Worm (Caenorhabditis elegans) whole organism, young adult: ENCODE measurements around the gene B0034.1.

Source experiments
- F52B5.7 ChIP-seq: sonication (generic microtip); optimal IDR thresholded peaks from 2 replicates; lab custom pipeline; 2016; ENCODE audit warnings: mild to moderate bottlenecking, missing genetic modification characterization, missing compliant biosample characterization
- Y95B8A.8 ChIP-seq: fragments of 200-800 bp; sonication (Bioruptor generic); IDR thresholded peaks from 2 replicates; pipeline ENCODE4 v1.3.6; 2022; ENCODE audit warnings: missing genetic modification reagents, missing genetic modification characterization, missing compliant biosample characterization
- ama-1 ChIP-seq, 3 experiments: fragments of 150-350 bp in 1 of 3; sonication (generic microtip) in 2 of 3; optimal IDR thresholded peaks; 2 replicates each; lab custom pipeline; 2014 to 2018; ENCODE audit warnings: missing biosample characterization in 2 of 3, missing genetic modification characterization in 2 of 3, missing genetic modification reagents in 2 of 3
- dpl-1 ChIP-seq: fragments of 150-350 bp; optimal IDR thresholded peaks from 2 replicates; lab custom pipeline; 2014; ENCODE audit warnings: missing biosample characterization, missing genetic modification reagents, missing genetic modification characterization
- lin-35 ChIP-seq, 3 experiments: fragments of 150-350 bp in 2 of 3; sonication (generic microtip) in 1 of 3; optimal IDR thresholded peaks; 2 replicates each; lab custom pipeline; 2014 to 2018; ENCODE audit warnings: missing biosample characterization in 3 of 3, missing genetic modification characterization in 3 of 3, missing genetic modification reagents in 3 of 3
- madf-8 ChIP-seq: fragments of 200-800 bp; sonication (Bioruptor generic); conservative IDR thresholded peaks from 2 replicates; pipeline ENCODE4 v1.3.6; 2022; ENCODE audit warnings: missing genetic modification reagents, missing genetic modification characterization, missing compliant biosample characterization
- mcd-1 ChIP-seq: fragments of 200-800 bp; sonication (Bioruptor generic); IDR thresholded peaks from 2 replicates; pipeline ENCODE4 v1.3.6; 2022; ENCODE audit warnings: missing genetic modification reagents, missing genetic modification characterization, missing compliant biosample characterization
- nfyb-1 ChIP-seq: fragments of 200-800 bp; sonication (Bioruptor generic); IDR thresholded peaks from 2 replicates; pipeline ENCODE4 v1.3.6; 2022; ENCODE audit warnings: missing genetic modification reagents, missing genetic modification characterization, missing compliant biosample characterization
- nhr-27 ChIP-seq: fragments of 200-800 bp; sonication (Bioruptor generic); optimal IDR thresholded peaks from 2 replicates; lab custom pipeline; 2018; ENCODE audit warnings: mild to moderate bottlenecking, missing genetic modification characterization, moderate library complexity, missing compliant biosample characterization
- pbrm-1 ChIP-seq: fragments of 200-800 bp; sonication (Bioruptor generic); IDR thresholded peaks from 2 replicates; pipeline ENCODE4 v1.3.6; 2022; ENCODE audit warnings: missing genetic modification reagents, missing genetic modification characterization, missing compliant biosample characterization
- pha-4 ChIP-seq: fragments of 150-350 bp; sonication (generic microtip); optimal IDR thresholded peaks from 2 replicates; lab custom pipeline; 2014; ENCODE audit warnings: missing biosample characterization, missing genetic modification reagents, missing genetic modification characterization
- repo-1 ChIP-seq: sonication (generic microtip); optimal IDR thresholded peaks from 2 replicates; lab custom pipeline; 2017; ENCODE audit warnings: mild to moderate bottlenecking, missing genetic modification characterization, missing compliant biosample characterization
- snpc-1.3 ChIP-seq: sonication (generic microtip); optimal IDR thresholded peaks from 2 replicates; lab custom pipeline; 2017; ENCODE audit warnings: missing genetic modification characterization, mild to moderate bottlenecking, missing compliant biosample characterization, antibody characterized with exemption, moderate library complexity, missing genotype, missing genetic modification reagents; ENCODE audit not compliant: insufficient read depth
- unc-62 ChIP-seq: fragments of 150-350 bp; optimal IDR thresholded peaks from 2 replicates; lab custom pipeline; 2014; ENCODE audit warnings: missing biosample characterization, missing genetic modification reagents, missing genetic modification characterization

DNA sequence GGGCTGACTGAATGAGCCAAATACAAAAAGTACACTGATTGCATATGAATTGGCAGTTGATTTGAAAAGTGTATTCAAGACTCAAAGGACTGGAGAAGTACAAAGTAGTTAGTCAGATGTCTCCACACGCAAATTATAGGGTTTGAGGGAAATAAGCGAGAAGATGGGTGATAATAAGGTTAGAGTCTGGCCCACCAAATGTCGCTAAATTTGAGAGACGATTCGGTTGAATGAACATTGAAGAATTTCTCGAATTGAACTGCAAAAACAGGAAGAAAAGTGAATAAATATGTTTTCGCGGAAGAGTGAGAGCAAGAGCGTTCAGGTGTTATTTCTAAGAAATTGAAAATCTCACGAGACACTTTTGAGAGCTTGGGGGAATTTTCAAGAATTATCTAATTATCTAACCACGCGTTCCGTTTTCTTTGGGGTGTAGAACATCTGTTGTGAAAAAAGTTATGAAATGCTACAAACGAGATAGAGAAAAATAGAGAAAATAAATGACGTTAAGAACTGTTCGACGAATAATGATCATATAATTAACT, 8.5 kb upstream of the B0034.1 start:
- TF ChIP-seq lin-35 (GFP tag; optimal IDR thresholded peaks at IDR 0.05; lab: Kevin White, UChicago) (no peak), snpc-1.3 (tag; lab: Kevin White, UChicago) (no peak), pha-4 (tag; lab: Kevin White, UChicago) (no peak), repo-1 (tag; lab: Kevin White, UChicago) (no peak), Y95B8A.8 (no peak), nfyb-1 (GFP tag; lab: Robert Waterston, UW) (no peak), ama-1 (optimal IDR thresholded peaks at IDR 0.05; lab: Kevin White, UChicago) (no peak), ama-1 (GFP tag; optimal IDR thresholded peaks at IDR 0.05; lab: Kevin White, UChicago) (no peak), unc-62 (GFP tag; lab: Kevin White, UChicago) (no peak), nhr-27 (no peak), pbrm-1 (GFP tag; lab: Robert Waterston, UW) (no peak), F52B5.7 (no peak), dpl-1 (no peak), mcd-1 (GFP tag; lab: Robert Waterston, UW) (no peak), madf-8 (GFP tag; lab: Robert Waterston, UW) (no peak)
